Fruit fly (Drosophila melanogaster) Kc167 (cell line): ENCODE data around the gene CG5280.

ENCODE experiments used
- Myc ChIP-seq: fragments of >200 bp; optimal IDR thresholded peaks from 2 replicates; lab custom pipeline; 2017; ENCODE audit warnings: missing external identifiers
- Sin3A ChIP-seq: fragments of >200 bp; optimal IDR thresholded peaks from 2 replicates; lab custom pipeline; 2018; ENCODE audit warnings: missing external identifiers
- h ChIP-seq: fragments of >200 bp; optimal IDR thresholded peaks from 3 replicates; lab custom pipeline; 2018; ENCODE audit warnings: missing external identifiers
- insv ChIP-seq: fragments of >200 bp; optimal IDR thresholded peaks from 3 replicates; lab custom pipeline; 2018; ENCODE audit warnings: missing external identifiers
- psq ChIP-seq: fragments of >200 bp; optimal IDR thresholded peaks from 2 replicates; lab custom pipeline; 2017; ENCODE audit warnings: missing external identifiers
- ttk ChIP-seq: sonication (Bioruptor generic); optimal IDR thresholded peaks from 2 replicates; lab custom pipeline; 2017; ENCODE audit warnings: missing external identifiers

Gene CG5280

dm6 chr3L:8950955-8951354 is 39.1 kb downstream of the CG5280 start:
- TF ChIP-seq ttk (lab: Kevin White, UChicago) (no peak), Sin3A (lab: Kevin White, UChicago) (no peak), Myc (lab: Kevin White, UChicago) (no peak)

dm6 chr3L:8949823-8950222 is 40.2 kb downstream of the CG5280 start:
- no peak for TF ChIP-seq insv
- no peak for TF ChIP-seq Myc (lab: Kevin White, UChicago)
- TF ChIP-seq Sin3A (lab: Kevin White, UChicago), result no peak
- TF ChIP-seq h (lab: Kevin White, UChicago), result no peak
- no peak for TF ChIP-seq psq (lab: Kevin White, UChicago)
- no peak for TF ChIP-seq ttk (lab: Kevin White, UChicago)

dm6 chr3L:8947848-8948494 is 42.1 kb downstream of the CG5280 start:
- TF ChIP-seq insv (no peak), Sin3A (lab: Kevin White, UChicago) (no peak), Myc (lab: Kevin White, UChicago) (no peak), psq (lab: Kevin White, UChicago) (no peak), ttk (lab: Kevin White, UChicago) (no peak), h (lab: Kevin White, UChicago) (no peak)

- no peak for TF ChIP-seq h (lab: Kevin White, UChicago)
These were observed 50.4 kb downstream of the CG5280 start for dm6 chr3L:8939654-8940053.
